Worm (Caenorhabditis elegans): ENCODE data around the gene T28H11.7.
"Not testable (repeated sequence)": the region's sequence is repeated elsewhere in the genome, so short reads cannot be mapped to it uniquely, and the experiment has no call there.

ce11 chrIV:5064961-5065360, 48.0 kb upstream of the T28H11.7 start, which contains the start of gene msp-53:
- TF ChIP-seq nhr-23 (tag; optimal IDR thresholded peaks at IDR 0.05); unc-62 (GFP tag; optimal IDR thresholded peaks at IDR 0.05); nfya-1 (tag; optimal IDR thresholded peaks at IDR 0.05; ENCODE audit: insufficient read depth); nhr-76 (tag; optimal IDR thresholded peaks at IDR 0.05); skn-1 (tag; optimal IDR thresholded peaks at IDR 0.05); snpc-4 (tag; optimal IDR thresholded peaks at IDR 0.05); elt-3 (tag; optimal IDR thresholded peaks at IDR 0.05); pqm-1 (tag; optimal IDR thresholded peaks at IDR 0.05); egl-27 (tag; optimal IDR thresholded peaks at IDR 0.05); elt-2 (tag; optimal IDR thresholded peaks at IDR 0.05); fkh-10 (GFP tag; optimal IDR thresholded peaks at IDR 0.05); ama-1 (optimal IDR thresholded peaks at IDR 0.05); nhr-237 (tag; optimal IDR thresholded peaks at IDR 0.05): not testable (repeated sequence)
